Fruit fly (Drosophila melanogaster): ENCODE results near the gene Abd-B.

The Abd-B gene

dm6 chr3R:16920403-16920802 lies 51.6 kb downstream of the Abd-B start (continued):
- TF ChIP-seq CG11696 (GFP tag; IDR thresholded peaks at IDR 0.05) (no peak), vnd (GFP tag; IDR thresholded peaks at IDR 0.05; ENCODE audit: partially characterized antibody) (no peak), CG17802 (tag; optimal IDR thresholded peaks at IDR 0.05) (no peak), ewg (GFP tag; optimal IDR thresholded peaks at IDR 0.05) (peak; percentile 85), CG8359 (GFP tag; optimal IDR thresholded peaks at IDR 0.05; ENCODE audit: borderline replicate concordance) (no peak), CG12071 (GFP tag; optimal IDR thresholded peaks at IDR 0.05) (no peak), row (GFP tag; IDR thresholded peaks at IDR 0.05) (no peak), grau (tag; optimal IDR thresholded peaks at IDR 0.05) (no peak), Nf-YB (GFP tag; optimal IDR thresholded peaks at IDR 0.05) (peak; percentile 90), CG6654 (GFP tag; optimal IDR thresholded peaks at IDR 0.05) (no peak)

dm6 chr3R:16918988-16919427 lies 53.0 kb downstream of the Abd-B start:
- TF ChIP-seq mirr (GFP tag; optimal IDR thresholded peaks at IDR 0.05) (no peak), ato (GFP tag; IDR thresholded peaks at IDR 0.05; ENCODE audit: partially characterized antibody) (peak; percentile 34; the same call in 1 of the 2 replicates), gem (tag; optimal IDR thresholded peaks at IDR 0.05) (peak; percentile 31), CG1602 (GFP tag; optimal IDR thresholded peaks at IDR 0.05) (peak; percentile 44), fd102C (GFP tag; optimal IDR thresholded peaks at IDR 0.05) (peak; percentile 1), pita (GFP tag; optimal IDR thresholded peaks at IDR 0.05) (peak; percentile 12), CG17829 (tag; optimal IDR thresholded peaks at IDR 0.05) (peak; percentile 68), Atf3 (GFP tag; optimal IDR thresholded peaks at IDR 0.05) (peak; percentile 11), CG17385 (GFP tag; optimal IDR thresholded peaks at IDR 0.05) (peak; percentile 43), CG11247 (GFP tag; IDR thresholded peaks at IDR 0.05) (peak; percentile 74; the same call in 1 of the 2 replicates), CG31441 (GFP tag; IDR thresholded peaks at IDR 0.05) (no peak), abd-A (tag; optimal IDR thresholded peaks at IDR 0.05) (peak; percentile 6), croc (GFP tag; conservative IDR thresholded peaks at IDR 0.05) (peak; percentile 20; the same call in 2 of the 3 replicates), CG32532 (GFP tag; IDR thresholded peaks at IDR 0.05) (peak; percentile 80; the same call in 1 of the 2 replicates), bigmax (GFP tag; optimal IDR thresholded peaks at IDR 0.05) (no peak), gsb-n (tag; optimal IDR thresholded peaks at IDR 0.05) (no peak), Myb (GFP tag; optimal IDR thresholded peaks at IDR 0.05) (peak; percentile 48), org-1 (GFP tag; optimal IDR thresholded peaks at IDR 0.05) (no peak), hth (optimal IDR thresholded peaks at IDR 0.05) (no peak), NC2β (GFP tag; optimal IDR thresholded peaks at IDR 0.05) (peak; percentile 49), hb (GFP tag; IDR thresholded peaks at IDR 0.05; ENCODE audit: partially characterized antibody) (peak; percentile 19; the same call in 1 of the 3 replicates), dm (GFP tag; optimal IDR thresholded peaks at IDR 0.05) (peak; percentile 47), HLHmδ (GFP tag; optimal IDR thresholded peaks at IDR 0.05) (peak; percentile 5), CG13287 (GFP tag; IDR thresholded peaks at IDR 0.05; ENCODE audit: partially characterized antibody) (peak; percentile 63), slp2 (GFP tag; optimal IDR thresholded peaks at IDR 0.05) (peak; percentile 16), CG3163 (GFP tag; optimal IDR thresholded peaks at IDR 0.05) (peak; percentile 100), knrl (GFP tag; IDR thresholded peaks at IDR 0.05; ENCODE audit: partially characterized antibody) (peak; percentile 60; the same call in 2 of the 3 replicates), hkb (optimal IDR thresholded peaks at IDR 0.05) (no peak), hkb (GFP tag; IDR thresholded peaks at IDR 0.05) (no peak), Abd-B (GFP tag; optimal IDR thresholded peaks at IDR 0.05) (peak; percentile 21), CG6683 (GFP tag; optimal IDR thresholded peaks at IDR 0.05) (no peak), CG30431 (GFP tag; optimal IDR thresholded peaks at IDR 0.05) (peak; percentile 22), bbx (GFP tag; IDR thresholded peaks at IDR 0.05; ENCODE audit: partially characterized antibody) (no peak; the same call in 1 of the 2 replicates), Meics (GFP tag; optimal IDR thresholded peaks at IDR 0.05) (no peak), CG6689 (GFP tag; IDR thresholded peaks at IDR 0.05) (no peak), CG12942 (GFP tag; optimal IDR thresholded peaks at IDR 0.05) (peak; percentile 22), ci (GFP tag; IDR thresholded peaks at IDR 0.05) (peak; percentile 84; the same call in 2 of the 3 replicates), CG9609 (GFP tag; optimal IDR thresholded peaks at IDR 0.05) (peak; percentile 59), CG3065 (GFP tag; optimal IDR thresholded peaks at IDR 0.05) (peak; percentile 95), CG7357 (GFP tag; IDR thresholded peaks at IDR 0.05) (no peak)

Data from whole organism, embryonic.